Worm (Caenorhabditis elegans) whole organism, young adult: ENCODE data around the gene unc-9.
A peak's percentile ranks its signal among the peaks of the same experiment; 100 is the strongest.

Experiments
- B0261.1 ChIP-seq: sonication (generic microtip); optimal IDR thresholded peaks from 2 replicates; lab custom pipeline; 2016; ENCODE audit warnings: mild to moderate bottlenecking, missing genetic modification characterization, moderate library complexity, missing compliant biosample characterization
- B0336.3 ChIP-seq: fragments of 200-800 bp; sonication (Bioruptor generic); IDR thresholded peaks from 2 replicates; pipeline ENCODE4 v1.3.6; 2022; ENCODE audit warnings: missing genetic modification characterization, missing compliant biosample characterization
- C17E4.6 ChIP-seq: fragments of 200-800 bp; sonication (Bioruptor generic); IDR thresholded peaks from 2 replicates; pipeline ENCODE4 v1.3.6; 2022; ENCODE audit warnings: missing genetic modification reagents, missing genetic modification characterization, missing compliant biosample characterization
- D2030.7 ChIP-seq: fragments of 200-800 bp; sonication (Bioruptor generic); IDR thresholded peaks from 2 replicates; pipeline ENCODE4 v1.3.6; 2022; ENCODE audit warnings: missing genetic modification reagents, missing genetic modification characterization, missing compliant biosample characterization
- F23B12.7 ChIP-seq: sonication (generic microtip); optimal IDR thresholded peaks from 2 replicates; lab custom pipeline; 2017; ENCODE audit warnings: missing genetic modification characterization, mild to moderate bottlenecking, missing compliant biosample characterization, antibody characterized with exemption, moderate library complexity; ENCODE audit not compliant: insufficient read depth
- T26A5.8 ChIP-seq: sonication (generic microtip); optimal IDR thresholded peaks from 2 replicates; lab custom pipeline; 2016; ENCODE audit warnings: missing genetic modification characterization, missing compliant biosample characterization
- Y67H2A.10 ChIP-seq: fragments of 200-800 bp; sonication (Bioruptor generic); conservative IDR thresholded peaks from 2 replicates; pipeline ENCODE4 v1.3.6; 2022; ENCODE audit warnings: missing genetic modification reagents, missing genetic modification characterization, missing compliant biosample characterization
- Y79H2A.3 ChIP-seq: fragments of 200-800 bp; sonication (Bioruptor generic); conservative IDR thresholded peaks from 2 replicates; pipeline ENCODE4 v1.3.6; 2022; ENCODE audit warnings: missing genetic modification reagents, missing genetic modification characterization, missing compliant biosample characterization
- ama-1 ChIP-seq, 3 experiments: fragments of 150-350 bp in 1 of 3; sonication (generic microtip) in 2 of 3; optimal IDR thresholded peaks; 2 replicates each; lab custom pipeline; 2014 to 2018; ENCODE audit warnings: missing biosample characterization in 2 of 3, missing genetic modification characterization in 2 of 3, missing genetic modification reagents in 2 of 3
- attf-6 ChIP-seq: fragments of 200-800 bp; sonication (Bioruptor generic); IDR thresholded peaks from 2 replicates; pipeline ENCODE4 v1.3.6; 2022; ENCODE audit warnings: missing genetic modification reagents, missing genetic modification characterization, missing compliant biosample characterization
- cebp-1 ChIP-seq, 2 experiments: fragments of 200-800 bp in 1 of 2; sonication (Bioruptor generic) in 1 of 2; sonication (generic microtip) in 1 of 2; IDR thresholded peaks in 1 of 2; optimal IDR thresholded peaks in 1 of 2; 2 replicates each; pipeline versions ENCODE4 v1.3.6 to Lab custom; 2017 to 2022; ENCODE audit warnings: missing compliant biosample characterization in 2 of 2, missing genetic modification characterization in 2 of 2, mild to moderate bottlenecking in 1 of 2, missing genetic modification reagents in 1 of 2, moderate library complexity in 1 of 2
- ceh-27 ChIP-seq: fragments of 200-800 bp; sonication (Bioruptor generic); optimal IDR thresholded peaks from 2 replicates; lab custom pipeline; 2018; ENCODE audit warnings: mild to moderate bottlenecking, missing genetic modification characterization, moderate library complexity, missing compliant biosample characterization
- ceh-58 ChIP-seq: fragments of 200-800 bp; sonication (Bioruptor generic); IDR thresholded peaks from 2 replicates; pipeline ENCODE4 v1.3.6; 2022; ENCODE audit warnings: missing genetic modification characterization, missing compliant biosample characterization
- egl-18 ChIP-seq: fragments of 200-800 bp; sonication (Bioruptor generic); IDR thresholded peaks from 2 replicates; pipeline ENCODE4 v1.3.6; 2022; ENCODE audit warnings: missing genetic modification reagents, missing genetic modification characterization, missing compliant biosample characterization
- fkh-3 ChIP-seq: sonication (generic microtip); optimal IDR thresholded peaks from 2 replicates; lab custom pipeline; 2016; ENCODE audit warnings: mild to moderate bottlenecking, missing genetic modification characterization, missing compliant biosample characterization
- hmg-20 ChIP-seq: fragments of 200-800 bp; sonication (Bioruptor generic); IDR thresholded peaks from 2 replicates; pipeline ENCODE4 v1.3.6; 2022; ENCODE audit warnings: missing genetic modification reagents, missing genetic modification characterization, missing compliant biosample characterization
- let-607 ChIP-seq, 2 experiments: fragments of 200-800 bp in 1 of 2; sonication (Bioruptor generic) in 1 of 2; sonication (generic microtip) in 1 of 2; optimal IDR thresholded peaks; 2 replicates each; lab custom pipeline; 2016 to 2018; ENCODE audit warnings: mild to moderate bottlenecking in 2 of 2, missing compliant biosample characterization in 2 of 2, missing genetic modification characterization in 2 of 2, moderate library complexity in 2 of 2, missing genotype in 1 of 2
- lin-26 ChIP-seq: fragments of 200-800 bp; sonication (Bioruptor generic); IDR thresholded peaks from 2 replicates; pipeline ENCODE4 v1.3.6; 2022; ENCODE audit warnings: missing genetic modification reagents, missing genetic modification characterization, missing compliant biosample characterization
- lin-54 ChIP-seq: fragments of 200-800 bp; sonication (Bioruptor generic); optimal IDR thresholded peaks from 2 replicates; lab custom pipeline; 2018; ENCODE audit warnings: mild to moderate bottlenecking, missing genetic modification characterization, missing compliant biosample characterization
- lir-1 ChIP-seq: fragments of 200-800 bp; sonication (Bioruptor generic); conservative IDR thresholded peaks from 2 replicates; pipeline ENCODE4 v1.3.6; 2022; ENCODE audit warnings: missing genetic modification reagents, missing genetic modification characterization, missing compliant biosample characterization
- madf-3 ChIP-seq: fragments of 200-800 bp; sonication (Bioruptor generic); IDR thresholded peaks from 2 replicates; pipeline ENCODE4 v1.3.6; 2022; ENCODE audit warnings: missing genetic modification reagents, missing genetic modification characterization, missing compliant biosample characterization
- mxl-1 ChIP-seq: sonication (generic microtip); optimal IDR thresholded peaks from 2 replicates; lab custom pipeline; 2016; ENCODE audit warnings: missing genetic modification characterization, missing compliant biosample characterization
- nfyb-1 ChIP-seq: fragments of 200-800 bp; sonication (Bioruptor generic); IDR thresholded peaks from 2 replicates; pipeline ENCODE4 v1.3.6; 2022; ENCODE audit warnings: missing genetic modification reagents, missing genetic modification characterization, missing compliant biosample characterization
- nhr-179 ChIP-seq: sonication (generic microtip); optimal IDR thresholded peaks from 2 replicates; lab custom pipeline; 2016; ENCODE audit warnings: mild to moderate bottlenecking, missing genetic modification characterization, missing compliant biosample characterization
- pbrm-1 ChIP-seq: fragments of 200-800 bp; sonication (Bioruptor generic); IDR thresholded peaks from 2 replicates; pipeline ENCODE4 v1.3.6; 2022; ENCODE audit warnings: missing genetic modification reagents, missing genetic modification characterization, missing compliant biosample characterization
- rec-8 ChIP-seq, 2 experiments: sonication (generic microtip); optimal IDR thresholded peaks; 2 replicates each; lab custom pipeline; 2016; ENCODE audit warnings: mild to moderate bottlenecking in 2 of 2, missing genetic modification characterization in 2 of 2, missing genetic modification reagents in 2 of 2, missing genotype in 2 of 2, missing biosample characterization in 1 of 2, missing compliant biosample characterization in 1 of 2, moderate library complexity in 1 of 2
- repo-1 ChIP-seq: sonication (generic microtip); optimal IDR thresholded peaks from 2 replicates; lab custom pipeline; 2017; ENCODE audit warnings: mild to moderate bottlenecking, missing genetic modification characterization, missing compliant biosample characterization
- rpc-1 ChIP-seq, 2 experiments: fragments of 150-350 bp in 1 of 2; sonication (generic microtip) in 1 of 2; optimal IDR thresholded peaks; 2 replicates each; lab custom pipeline; 2014 to 2018; ENCODE audit warnings: missing biosample characterization in 1 of 2, missing genetic modification characterization in 1 of 2, missing genetic modification reagents in 1 of 2, missing genotype in 1 of 2
- snpc-3.4 ChIP-seq: sonication (generic microtip); optimal IDR thresholded peaks from 2 replicates; lab custom pipeline; 2017; ENCODE audit warnings: missing genetic modification characterization, mild to moderate bottlenecking, missing compliant biosample characterization, antibody characterized with exemption, moderate library complexity, missing genotype, missing genetic modification reagents
- snpc-4 ChIP-seq, 5 experiments: fragments of 150-350 bp in 1 of 5; sonication (generic microtip) in 4 of 5; optimal IDR thresholded peaks; 2 replicates each; lab custom pipeline; 2014 to 2018; ENCODE audit warnings: missing genetic modification characterization in 5 of 5, missing biosample characterization in 3 of 5, antibody characterized with exemption in 2 of 5, mild to moderate bottlenecking in 2 of 5, missing compliant biosample characterization in 2 of 5, missing genotype in 2 of 5, moderate library complexity in 2 of 5, missing genetic modification reagents in 1 of 5
- unc-62 ChIP-seq: fragments of 150-350 bp; optimal IDR thresholded peaks from 2 replicates; lab custom pipeline; 2014; ENCODE audit warnings: missing biosample characterization, missing genetic modification reagents, missing genetic modification characterization
- ztf-22 ChIP-seq: fragments of 200-800 bp; sonication (Bioruptor generic); optimal IDR thresholded peaks from 2 replicates; lab custom pipeline; 2018; ENCODE audit warnings: mild to moderate bottlenecking, missing genetic modification characterization, moderate library complexity, missing compliant biosample characterization

unc-9 gene

ce11 chrX:13221357-13221756 is 19.8 kb downstream of the unc-9 start, which contains the start of gene asp-4 (continued):
- TF ChIP-seq let-607 (tag; optimal IDR thresholded peaks at IDR 0.05; lab: Kevin White, UChicago) (peak in 1 of 2 experiments; percentile 33), unc-62 (GFP tag; lab: Kevin White, UChicago) (peak; percentile 84), lir-1 (GFP tag; lab: Robert Waterston, UW) (no peak), nfyb-1 (GFP tag; lab: Robert Waterston, UW) (no peak), ztf-22 (GFP tag; lab: Kevin White, UChicago) (peak; percentile 13)

ce11 chrX:13223437-13223836 is 21.9 kb downstream of the unc-9 start, which contains the start of gene skr-20:
Gene skr-20 (minus strand): TSS chrX:13223537.
- TF ChIP-seq B0336.3 (GFP tag; lab: Robert Waterston, UW) (no peak), Y67H2A.10 (GFP tag; lab: Robert Waterston, UW) (no peak), mxl-1 (tag; lab: Kevin White, UChicago) (no peak), Y79H2A.3 (GFP tag; lab: Robert Waterston, UW) (no peak), let-607 (tag; optimal IDR thresholded peaks at IDR 0.05; lab: Kevin White, UChicago) (no peak), attf-6 (GFP tag; lab: Robert Waterston, UW) (no peak), pbrm-1 (GFP tag; lab: Robert Waterston, UW) (no peak), snpc-3.4 (tag; lab: Kevin White, UChicago) (no peak), T26A5.8 (tag; lab: Kevin White, UChicago) (no peak), madf-3 (no peak), snpc-4 (GFP tag; optimal IDR thresholded peaks at IDR 0.05; lab: Kevin White, UChicago) (no peak), snpc-4 (tag; optimal IDR thresholded peaks at IDR 0.05; lab: Kevin White, UChicago) (no peak), B0261.1 (tag; lab: Kevin White, UChicago) (no peak), repo-1 (no peak), C17E4.6 (GFP tag; lab: Robert Waterston, UW) (no peak), egl-18 (GFP tag; lab: Robert Waterston, UW) (no peak), ama-1 (optimal IDR thresholded peaks at IDR 0.05; lab: Kevin White, UChicago) (no peak), ama-1 (GFP tag; optimal IDR thresholded peaks at IDR 0.05; lab: Kevin White, UChicago) (no peak)

- TF ChIP-seq D2030.7 (GFP tag; lab: Robert Waterston, UW) (no peak), lin-54 (GFP tag; lab: Kevin White, UChicago) (no peak), Y79H2A.3 (GFP tag; lab: Robert Waterston, UW) (no peak), lin-26 (GFP tag; lab: Robert Waterston, UW) (no peak), ceh-27 (no peak), cebp-1 (GFP tag; IDR thresholded peaks at IDR 0.05; lab: Robert Waterston, UW) (no peak), cebp-1 (tag; optimal IDR thresholded peaks at IDR 0.05; lab: Kevin White, UChicago) (no peak), nhr-179 (no peak), hmg-20 (GFP tag; lab: Robert Waterston, UW) (no peak), rec-8 (tag; optimal IDR thresholded peaks at IDR 0.05; lab: Kevin White, UChicago) (no peak), ceh-58 (GFP tag; lab: Robert Waterston, UW) (no peak), fkh-3 (no peak), F23B12.7 (tag; lab: Kevin White, UChicago) (no peak), rpc-1 (optimal IDR thresholded peaks at IDR 0.05; lab: Kevin White, UChicago) (no peak), rpc-1 (tag; optimal IDR thresholded peaks at IDR 0.05; lab: Kevin White, UChicago) (no peak)
These were observed 23.0 kb downstream of the unc-9 start, which contains the start of gene skr-19 for ce11 chrX:13224608-13225007. Gene skr-19 (minus strand): TSS chrX:13224708.
